Fruit fly (Drosophila melanogaster) whole organism, embryonic: ENCODE data around the gene CG10560.

Experiments used
- Aef1 ChIP-seq: fragments of 200-800 bp; sonication (Bioruptor generic); IDR thresholded peaks from 3 replicates; pipeline ENCODE4 v1.3.6; 2022; ENCODE audit warnings: missing biosample characterization, missing genetic modification characterization
- Bgb ChIP-seq: fragments of 200-800 bp; sonication (Bioruptor generic); IDR thresholded peaks from 2 replicates; pipeline ENCODE4 v1.3.6; 2022; ENCODE audit warnings: missing biosample characterization, missing genetic modification characterization; ENCODE audit not compliant: partially characterized antibody
- BtbVII ChIP-seq: fragments of 200-800 bp; sonication (Bioruptor generic); optimal IDR thresholded peaks from 3 replicates; lab custom pipeline; 2017; ENCODE audit warnings: missing biosample characterization, mild to moderate bottlenecking, missing genetic modification characterization
- CG10431 ChIP-seq: fragments of 200-800 bp; sonication (Bioruptor generic); optimal IDR thresholded peaks from 3 replicates; lab custom pipeline; 2018; ENCODE audit warnings: missing biosample characterization, mild to moderate bottlenecking, missing genetic modification characterization
- CG10565 ChIP-seq: fragments of 200-800 bp; sonication (Bioruptor generic); optimal IDR thresholded peaks from 3 replicates; lab custom pipeline; 2016; ENCODE audit warnings: missing biosample characterization, mild to moderate bottlenecking, missing genetic modification characterization
- CG11247 ChIP-seq: fragments of 200-800 bp; sonication (Bioruptor generic); IDR thresholded peaks from 2 replicates; pipeline ENCODE4 v1.3.6; 2022; ENCODE audit warnings: missing biosample characterization, missing genetic modification characterization
- CG11723 ChIP-seq: fragments of 200-800 bp; sonication (Bioruptor generic); optimal IDR thresholded peaks from 2 replicates; lab custom pipeline; 2017; ENCODE audit warnings: missing biosample characterization, mild to moderate bottlenecking, missing genetic modification characterization
- CG12744 ChIP-seq: fragments of 200-800 bp; sonication (Bioruptor generic); optimal IDR thresholded peaks from 2 replicates; lab custom pipeline; 2016; ENCODE audit warnings: missing biosample characterization, missing genetic modification characterization
- CG17385 ChIP-seq: fragments of 200-800 bp; sonication (Bioruptor generic); optimal IDR thresholded peaks from 3 replicates; lab custom pipeline; 2018; ENCODE audit warnings: missing biosample characterization, mild to moderate bottlenecking, missing genetic modification characterization
- CG17568 ChIP-seq: fragments of 200-800 bp; sonication (Bioruptor generic); optimal IDR thresholded peaks from 2 replicates; lab custom pipeline; 2018; ENCODE audit warnings: missing biosample characterization, mild to moderate bottlenecking, missing genetic modification characterization, moderate library complexity
- CG17802 ChIP-seq: fragments of 200-800 bp; sonication (Bioruptor generic); optimal IDR thresholded peaks from 2 replicates; lab custom pipeline; 2018; ENCODE audit warnings: missing biosample characterization, mild to moderate bottlenecking, missing genetic modification characterization, moderate library complexity
- CG1832 ChIP-seq: fragments of 200-800 bp; sonication (Bioruptor generic); optimal IDR thresholded peaks from 2 replicates; lab custom pipeline; 2017; ENCODE audit warnings: missing biosample characterization, mild to moderate bottlenecking, missing genetic modification characterization, inconsistent platforms
- CG32767 ChIP-seq: fragments of 200-800 bp; sonication (Bioruptor generic); IDR thresholded peaks from 2 replicates; pipeline ENCODE4 v1.3.6; 2022; ENCODE audit warnings: missing biosample characterization, missing genetic modification characterization
- CG4282 ChIP-seq: fragments of 200-800 bp; sonication (Bioruptor generic); optimal IDR thresholded peaks from 2 replicates; lab custom pipeline; 2016; ENCODE audit warnings: missing biosample characterization, missing genetic modification characterization
- CG4424 ChIP-seq: fragments of 200-800 bp; sonication (Bioruptor generic); optimal IDR thresholded peaks from 3 replicates; lab custom pipeline; 2016; ENCODE audit warnings: missing biosample characterization, missing genetic modification characterization
- CG6683 ChIP-seq: fragments of 200-800 bp; sonication (Bioruptor generic); optimal IDR thresholded peaks from 2 replicates; lab custom pipeline; 2017; ENCODE audit warnings: missing biosample characterization, mild to moderate bottlenecking, missing genetic modification characterization, missing genetic modification reagents
- CG6689 ChIP-seq: fragments of 200-800 bp; sonication (Bioruptor generic); IDR thresholded peaks from 2 replicates; pipeline ENCODE4 v1.3.6; 2022; ENCODE audit warnings: missing biosample characterization, missing genetic modification characterization
- CG9876 ChIP-seq: fragments of 200-800 bp; sonication (Bioruptor generic); optimal IDR thresholded peaks from 2 replicates; lab custom pipeline; 2016; ENCODE audit warnings: missing biosample characterization, missing genetic modification characterization
- CG9932 ChIP-seq: fragments of 200-800 bp; sonication (Bioruptor generic); IDR thresholded peaks from 2 replicates; pipeline ENCODE4 v1.3.6; 2022; ENCODE audit warnings: missing biosample characterization, missing genetic modification characterization
- E2f1 ChIP-seq: fragments of 200-800 bp; sonication (Bioruptor generic); IDR thresholded peaks from 2 replicates; pipeline ENCODE4 v1.3.6; 2022; ENCODE audit warnings: missing biosample characterization, missing genetic modification characterization
- Elba2 ChIP-seq: fragments of 200-800 bp; sonication (Bioruptor generic); optimal IDR thresholded peaks from 3 replicates; lab custom pipeline; 2016; ENCODE audit warnings: missing biosample characterization, missing genetic modification characterization
- Gug ChIP-seq: fragments of 200-800 bp; sonication (Bioruptor generic); IDR thresholded peaks from 4 replicates; pipeline ENCODE4 v1.3.6; 2022; ENCODE audit warnings: missing biosample characterization, missing genetic modification characterization
- HLHmδ ChIP-seq: fragments of 200-800 bp; sonication (Bioruptor generic); optimal IDR thresholded peaks from 2 replicates; lab custom pipeline; 2018; ENCODE audit warnings: missing biosample characterization, mild to moderate bottlenecking, missing genetic modification characterization, moderate library complexity
- Lhr ChIP-seq: fragments of 200-800 bp; sonication (Bioruptor generic); optimal IDR thresholded peaks from 3 replicates; lab custom pipeline; 2017; ENCODE audit warnings: mild to moderate bottlenecking, missing biosample characterization, missing genetic modification reagents, missing genetic modification characterization
- Mrtf ChIP-seq: fragments of 200-800 bp; sonication (Bioruptor generic); IDR thresholded peaks from 3 replicates; pipeline ENCODE4 v1.3.6; 2022; ENCODE audit warnings: missing biosample characterization, missing genetic modification characterization
- Nf-YC ChIP-seq: fragments of 200-800 bp; optimal IDR thresholded peaks from 3 replicates; lab custom pipeline; 2019; ENCODE audit warnings: missing biosample characterization, mild to moderate bottlenecking, missing genetic modification characterization, moderate library complexity
- Side ChIP-seq: fragments of 200-800 bp; sonication (Bioruptor generic); optimal IDR thresholded peaks from 2 replicates; lab custom pipeline; 2016; ENCODE audit warnings: missing biosample characterization, missing genetic modification characterization
- Sry-β ChIP-seq: fragments of 200-800 bp; sonication (Bioruptor generic); optimal IDR thresholded peaks from 2 replicates; lab custom pipeline; 2018; ENCODE audit warnings: missing biosample characterization, mild to moderate bottlenecking, missing genetic modification characterization, moderate library complexity
- Sry-δ ChIP-seq: fragments of 200-800 bp; sonication (Bioruptor generic); optimal IDR thresholded peaks from 2 replicates; lab custom pipeline; 2016; ENCODE audit warnings: missing biosample characterization, missing genetic modification characterization
- Xrp1 ChIP-seq: fragments of 200-800 bp; sonication (Bioruptor generic); IDR thresholded peaks from 2 replicates; pipeline ENCODE4 v1.3.6; 2022; ENCODE audit warnings: missing biosample characterization, missing genetic modification characterization
- bsh ChIP-seq, 2 experiments: fragments of 200-800 bp; sonication (Bioruptor generic); optimal IDR thresholded peaks; 2 replicates each; lab custom pipeline; 2017 to 2018; ENCODE audit warnings: mild to moderate bottlenecking in 2 of 2, missing biosample characterization in 2 of 2, missing genetic modification characterization in 2 of 2, moderate library complexity in 1 of 2
- cato ChIP-seq: fragments of 200-800 bp; sonication (Bioruptor generic); optimal IDR thresholded peaks from 2 replicates; lab custom pipeline; 2016; ENCODE audit warnings: missing biosample characterization, missing genetic modification characterization, borderline replicate concordance
- caup ChIP-seq: fragments of 200-800 bp; sonication (Bioruptor generic); optimal IDR thresholded peaks from 3 replicates; lab custom pipeline; 2017; ENCODE audit warnings: missing biosample characterization, mild to moderate bottlenecking, missing genetic modification characterization, moderate library complexity; ENCODE audit not compliant: severe bottlenecking
- ci ChIP-seq: fragments of 200-800 bp; sonication (Bioruptor generic); IDR thresholded peaks from 3 replicates; pipeline ENCODE4 v1.3.6; 2022; ENCODE audit warnings: missing biosample characterization, missing genetic modification characterization
- crp ChIP-seq, 2 experiments: fragments of 200-800 bp; sonication (Bioruptor generic); optimal IDR thresholded peaks; 2 replicates in 1 of 2; 3 replicates in 1 of 2; lab custom pipeline; 2017; ENCODE audit warnings: missing biosample characterization in 2 of 2, missing genetic modification characterization in 2 of 2, mild to moderate bottlenecking in 1 of 2, moderate library complexity in 1 of 2
- dati ChIP-seq: fragments of 200-800 bp; sonication (Bioruptor generic); IDR thresholded peaks from 2 replicates; pipeline ENCODE4 v1.3.6; 2022; ENCODE audit warnings: missing biosample characterization, missing genetic modification characterization
- ewg ChIP-seq: fragments of 200-800 bp; sonication (Bioruptor generic); optimal IDR thresholded peaks from 3 replicates; lab custom pipeline; 2017; ENCODE audit warnings: mild to moderate bottlenecking, missing biosample characterization, missing genetic modification reagents, missing genetic modification characterization
- fd64A ChIP-seq: fragments of 200-800 bp; sonication (Bioruptor generic); optimal IDR thresholded peaks from 3 replicates; lab custom pipeline; 2018; ENCODE audit warnings: missing biosample characterization, mild to moderate bottlenecking, missing genetic modification characterization
- grau ChIP-seq: fragments of 200-800 bp; optimal IDR thresholded peaks from 3 replicates; lab custom pipeline; 2019; ENCODE audit warnings: missing biosample characterization, mild to moderate bottlenecking, missing genetic modification characterization, moderate library complexity
- gro ChIP-seq: fragments of 200-800 bp; sonication (Bioruptor generic); optimal IDR thresholded peaks from 2 replicates; lab custom pipeline; 2016; ENCODE audit warnings: missing biosample characterization, missing genetic modification characterization
- jing ChIP-seq: fragments of 200-800 bp; sonication (Bioruptor generic); optimal IDR thresholded peaks from 2 replicates; lab custom pipeline; 2018; ENCODE audit warnings: missing biosample characterization, mild to moderate bottlenecking, missing genetic modification characterization
- kni ChIP-seq: fragments of 200-800 bp; sonication (Bioruptor generic); optimal IDR thresholded peaks from 3 replicates; lab custom pipeline; 2017; ENCODE audit warnings: mild to moderate bottlenecking, missing biosample characterization, missing genetic modification reagents, missing genetic modification characterization
- nau ChIP-seq: fragments of 200-800 bp; sonication (Bioruptor generic); optimal IDR thresholded peaks from 3 replicates; lab custom pipeline; 2017; ENCODE audit warnings: missing biosample characterization, mild to moderate bottlenecking, missing genetic modification characterization, missing genetic modification reagents
- sd ChIP-seq: fragments of 200-800 bp; sonication (Bioruptor generic); optimal IDR thresholded peaks from 3 replicates; lab custom pipeline; 2018; ENCODE audit warnings: missing biosample characterization, mild to moderate bottlenecking, missing genetic modification characterization, moderate library complexity
- slp2 ChIP-seq: fragments of 200-800 bp; sonication (Bioruptor generic); optimal IDR thresholded peaks from 2 replicates; lab custom pipeline; 2016; ENCODE audit warnings: missing biosample characterization, missing genetic modification characterization
- stc ChIP-seq: fragments of 200-800 bp; sonication (Bioruptor generic); IDR thresholded peaks from 2 replicates; pipeline ENCODE4 v1.3.6; 2022; ENCODE audit warnings: missing biosample characterization, missing genetic modification characterization
- stwl ChIP-seq: fragments of 200-800 bp; sonication (Bioruptor generic); optimal IDR thresholded peaks from 3 replicates; lab custom pipeline; 2018; ENCODE audit warnings: missing biosample characterization, mild to moderate bottlenecking, missing genetic modification characterization, moderate library complexity
- sug ChIP-seq: fragments of 200-800 bp; optimal IDR thresholded peaks from 2 replicates; lab custom pipeline; 2019; ENCODE audit warnings: missing biosample characterization, mild to moderate bottlenecking, missing genetic modification characterization, moderate library complexity
- tna ChIP-seq: fragments of 200-800 bp; sonication (Bioruptor generic); IDR thresholded peaks from 2 replicates; pipeline ENCODE4 v1.3.6; 2022; ENCODE audit warnings: missing biosample characterization, missing genetic modification characterization; ENCODE audit not compliant: partially characterized antibody
- vvl ChIP-seq: fragments of 200-800 bp; sonication (Bioruptor generic); IDR thresholded peaks from 2 replicates; pipeline ENCODE4 v1.3.6; 2022; ENCODE audit warnings: missing biosample characterization, missing genetic modification characterization
- zfh1 ChIP-seq: fragments of 200-800 bp; sonication (Bioruptor generic); IDR thresholded peaks from 3 replicates; pipeline ENCODE4 v1.3.6; 2022; ENCODE audit warnings: missing biosample characterization, missing genetic modification characterization

Gene CG10560

DNA sequence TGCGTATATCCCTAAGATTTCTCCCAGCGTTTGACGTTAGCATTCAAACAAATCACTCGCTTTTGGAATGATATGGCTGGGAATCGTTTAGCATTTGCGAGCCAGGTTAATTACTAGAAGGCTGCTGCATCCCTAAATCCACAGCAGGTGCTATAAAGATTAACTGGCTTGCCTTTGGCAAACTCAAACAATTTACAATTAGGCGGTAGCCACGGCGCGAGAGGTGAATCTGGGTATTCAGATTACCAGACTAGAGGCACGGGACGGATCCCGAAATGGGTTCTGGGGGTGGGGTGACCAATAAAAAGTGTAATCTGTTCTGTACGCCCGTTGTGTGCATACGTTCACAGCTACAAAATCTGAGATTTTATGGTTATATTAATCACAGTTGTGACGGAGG, 38.7 kb downstream of the CG10560 start, which contains the start of gene CG11892 (continued):
- TF ChIP-seq grau (tag; lab: Kevin White, UChicago) (no peak), BtbVII (peak; percentile 52), Aef1 (GFP tag; lab: Robert Waterston, UW) (no peak), CG6689 (GFP tag; lab: Robert Waterston, UW) (no peak), CG9876 (no peak), sug (peak; percentile 48), sd (tag; lab: Kevin White, UChicago) (peak; percentile 31), tna (GFP tag; lab: Robert Waterston, UW) (no peak), CG9932 (GFP tag; lab: Robert Waterston, UW) (no peak), Lhr (GFP tag; lab: Kevin White, UChicago) (no peak), nau (no peak), CG32767 (GFP tag; lab: Robert Waterston, UW) (no peak), fd64A (GFP tag; lab: Kevin White, UChicago) (peak; percentile 19), CG11247 (GFP tag; lab: Robert Waterston, UW) (no peak), caup (GFP tag; lab: Kevin White, UChicago) (peak; percentile 58), stwl (tag; lab: Kevin White, UChicago) (no peak), CG17385 (GFP tag; lab: Kevin White, UChicago) (peak; percentile 44), kni (GFP tag; lab: Kevin White, UChicago) (no peak), CG6683 (GFP tag; lab: Kevin White, UChicago) (no peak), Nf-YC (tag; lab: Kevin White, UChicago) (no peak), CG17568 (GFP tag; lab: Kevin White, UChicago) (peak; percentile 49), CG1832 (GFP tag; lab: Kevin White, UChicago) (no peak), stc (GFP tag; lab: Robert Waterston, UW) (no peak), Xrp1 (GFP tag; lab: Robert Waterston, UW) (no peak), Gug (GFP tag; lab: Robert Waterston, UW) (no peak), CG10431 (GFP tag; lab: Kevin White, UChicago) (no peak), vvl (GFP tag; lab: Robert Waterston, UW) (no peak), jing (no peak), dati (GFP tag; lab: Robert Waterston, UW) (no peak), Mrtf (GFP tag; lab: Robert Waterston, UW) (no peak), cato (GFP tag; lab: Kevin White, UChicago) (no peak), CG12744 (GFP tag; lab: Kevin White, UChicago) (no peak), CG17802 (no peak), zfh1 (no peak), slp2 (GFP tag; lab: Kevin White, UChicago) (no peak), CG11723 (GFP tag; lab: Kevin White, UChicago) (peak; percentile 11), ci (peak; percentile 69; the same call in 1 of the 3 replicates), Sry-δ (no peak), ewg (no peak), CG4282 (GFP tag; lab: Kevin White, UChicago) (no peak), Side (no peak), E2f1 (no peak), HLHmδ (GFP tag; lab: Kevin White, UChicago) (no peak), CG10565 (no peak), Sry-β (GFP tag; lab: Kevin White, UChicago) (no peak), Bgb (no peak), crp (GFP tag; optimal IDR thresholded peaks at IDR 0.05; lab: Kevin White, UChicago) (no peak), gro (GFP tag; lab: Kevin White, UChicago) (no peak), bsh (GFP tag; optimal IDR thresholded peaks at IDR 0.05; lab: Kevin White, UChicago) (no peak), CG4424 (GFP tag; lab: Kevin White, UChicago) (no peak), Elba2 (GFP tag; lab: Kevin White, UChicago) (no peak)
